Worm (Caenorhabditis elegans) whole organism, L1 larva: ENCODE measurements around the gene srt-3.

Source experiments
- C16A3.4 ChIP-seq: fragments of 150-350 bp; optimal IDR thresholded peaks from 2 replicates; lab custom pipeline; 2014; ENCODE audit warnings: missing biosample characterization, missing genetic modification characterization
- F16B12.6 ChIP-seq: fragments of 150-350 bp; optimal IDR thresholded peaks from 2 replicates; lab custom pipeline; 2014; ENCODE audit warnings: missing biosample characterization, missing genetic modification characterization
- Y116A8C.19 ChIP-seq: sonication (generic microtip); optimal IDR thresholded peaks from 2 replicates; lab custom pipeline; 2016; ENCODE audit warnings: missing compliant biosample characterization, missing genetic modification characterization, borderline replicate concordance
- aha-1 ChIP-seq: fragments of 150-350 bp; optimal IDR thresholded peaks from 2 replicates; lab custom pipeline; 2014; ENCODE audit warnings: missing biosample characterization, missing genetic modification characterization
- blmp-1 ChIP-seq: fragments of 150-350 bp; optimal IDR thresholded peaks from 2 replicates; lab custom pipeline; 2014; ENCODE audit warnings: missing biosample characterization, missing genetic modification characterization
- ceh-63 ChIP-seq: fragments of 200-800 bp; sonication (Bioruptor generic); optimal IDR thresholded peaks from 2 replicates; lab custom pipeline; 2018; ENCODE audit warnings: mild to moderate bottlenecking, missing genetic modification characterization, missing compliant biosample characterization
- ceh-8 ChIP-seq: fragments of 200-800 bp; sonication (Bioruptor generic); optimal IDR thresholded peaks from 2 replicates; lab custom pipeline; 2018; ENCODE audit warnings: mild to moderate bottlenecking, missing genetic modification characterization, moderate library complexity, missing compliant biosample characterization
- ceh-82 ChIP-seq, 3 experiments: fragments of 150-350 bp in 1 of 3; sonication (generic microtip) in 2 of 3; optimal IDR thresholded peaks; 2 replicates each; lab custom pipeline; 2014 to 2017; ENCODE audit warnings: missing biosample characterization in 3 of 3, missing genetic modification characterization in 3 of 3
- ceh-88 ChIP-seq: fragments of 200-800 bp; sonication (Bioruptor generic); IDR thresholded peaks from 2 replicates; pipeline ENCODE4 v1.3.6; 2022; ENCODE audit warnings: missing genetic modification characterization, missing compliant biosample characterization
- ces-1 ChIP-seq: fragments of 150-350 bp; optimal IDR thresholded peaks from 2 replicates; lab custom pipeline; 2014; ENCODE audit warnings: missing biosample characterization, missing genetic modification reagents, missing genetic modification characterization
- egl-27 ChIP-seq, 2 experiments: fragments of 150-350 bp in 1 of 2; sonication (generic microtip); optimal IDR thresholded peaks; 3 replicates each; lab custom pipeline; 2017 to 2018; ENCODE audit warnings: missing biosample characterization in 2 of 2, missing genetic modification characterization in 2 of 2, missing genetic modification reagents in 2 of 2
- elt-2 ChIP-seq: sonication (generic microtip); optimal IDR thresholded peaks from 2 replicates; lab custom pipeline; 2016; ENCODE audit warnings: missing genetic modification characterization, mild to moderate bottlenecking, inconsistent platforms, missing compliant biosample characterization, missing genetic modification reagents
- elt-3 ChIP-seq, 6 experiments: fragments of 150-350 bp in 1 of 6; sonication (generic microtip); optimal IDR thresholded peaks; 2 replicates each; lab custom pipeline; 2017 to 2018; ENCODE audit warnings: missing biosample characterization in 6 of 6, missing genetic modification characterization in 6 of 6, inconsistent platforms in 1 of 6
- ets-5 ChIP-seq: fragments of 200-800 bp; sonication (Bioruptor generic); IDR thresholded peaks from 2 replicates; pipeline ENCODE4 v1.3.6; 2022; ENCODE audit warnings: missing genetic modification characterization, missing compliant biosample characterization
- fkh-10 ChIP-seq: sonication (generic microtip); optimal IDR thresholded peaks from 2 replicates; lab custom pipeline; 2017; ENCODE audit warnings: missing biosample characterization, missing genetic modification reagents, missing genetic modification characterization
- fkh-8 ChIP-seq: sonication (generic microtip); optimal IDR thresholded peaks from 2 replicates; lab custom pipeline; 2016; ENCODE audit warnings: mild to moderate bottlenecking, missing genetic modification characterization, missing compliant biosample characterization
- hlh-17 ChIP-seq: fragments of 200-800 bp; sonication (Bioruptor generic); optimal IDR thresholded peaks from 2 replicates; lab custom pipeline; 2018; ENCODE audit warnings: missing genetic modification characterization, mild to moderate bottlenecking, missing compliant biosample characterization, moderate library complexity, borderline replicate concordance
- jun-1 ChIP-seq: fragments of 150-350 bp; optimal IDR thresholded peaks from 2 replicates; lab custom pipeline; 2014; ENCODE audit warnings: missing biosample characterization, missing genetic modification reagents, missing genetic modification characterization
- lir-3 ChIP-seq: sonication (generic microtip); optimal IDR thresholded peaks from 2 replicates; lab custom pipeline; 2016; ENCODE audit warnings: mild to moderate bottlenecking, missing genetic modification characterization, moderate library complexity, missing compliant biosample characterization; ENCODE audit not compliant: poor library complexity
- lsy-2 ChIP-seq, 2 experiments: fragments of 150-350 bp; optimal IDR thresholded peaks; 2 replicates each; lab custom pipeline; 2014; ENCODE audit warnings: missing biosample characterization in 2 of 2, missing genetic modification characterization in 2 of 2
- mdl-1 ChIP-seq, 2 experiments: fragments of 150-350 bp; optimal IDR thresholded peaks; 2 replicates each; lab custom pipeline; 2014 to 2017; ENCODE audit warnings: missing biosample characterization in 2 of 2, missing genetic modification characterization in 2 of 2, inconsistent platforms in 1 of 2
- mef-2 ChIP-seq: fragments of 150-350 bp; optimal IDR thresholded peaks from 2 replicates; lab custom pipeline; 2014; ENCODE audit warnings: missing biosample characterization, missing genetic modification characterization
- nhr-11 ChIP-seq: fragments of 150-350 bp; optimal IDR thresholded peaks from 2 replicates; lab custom pipeline; 2014; ENCODE audit warnings: missing biosample characterization, missing genetic modification characterization
- nhr-12 ChIP-seq: sonication (generic microtip); optimal IDR thresholded peaks from 2 replicates; lab custom pipeline; 2017; ENCODE audit warnings: missing biosample characterization, missing genetic modification characterization
- nhr-19 ChIP-seq: fragments of 200-800 bp; sonication (Bioruptor generic); conservative IDR thresholded peaks from 2 replicates; pipeline ENCODE4 v1.3.6; 2022; ENCODE audit warnings: missing genetic modification characterization, missing compliant biosample characterization
- nhr-28 ChIP-seq: fragments of 150-350 bp; optimal IDR thresholded peaks from 2 replicates; lab custom pipeline; 2014; ENCODE audit warnings: missing biosample characterization, missing genetic modification characterization
- nhr-76 ChIP-seq: sonication (generic microtip); optimal IDR thresholded peaks from 2 replicates; lab custom pipeline; 2017; ENCODE audit warnings: missing biosample characterization, missing genetic modification characterization
- nhr-85 ChIP-seq: sonication (generic microtip); peaks from one replicate; lab custom pipeline; 2016; ENCODE audit warnings: missing genetic modification characterization, inconsistent platforms, missing compliant biosample characterization
- pqm-1 ChIP-seq: sonication (generic microtip); optimal IDR thresholded peaks from 3 replicates; lab custom pipeline; 2017; ENCODE audit warnings: missing biosample characterization, missing genetic modification characterization
- snu-23 ChIP-seq: sonication (generic microtip); optimal IDR thresholded peaks from 2 replicates; lab custom pipeline; 2016; ENCODE audit warnings: missing genetic modification characterization, missing compliant biosample characterization
- sox-4 ChIP-seq: sonication (generic microtip); optimal IDR thresholded peaks from 2 replicates; lab custom pipeline; 2016; ENCODE audit warnings: missing genetic modification characterization, missing compliant biosample characterization
- unc-130 ChIP-seq: fragments of 150-350 bp; optimal IDR thresholded peaks from 2 replicates; lab custom pipeline; 2017; ENCODE audit warnings: missing biosample characterization, missing genetic modification characterization, inconsistent platforms
- unc-86 ChIP-seq: sonication (generic microtip); optimal IDR thresholded peaks from 2 replicates; lab custom pipeline; 2016; ENCODE audit warnings: missing genetic modification characterization, missing compliant biosample characterization
- ztf-11 ChIP-seq, 2 experiments: sonication (generic microtip); optimal IDR thresholded peaks; 2 replicates each; lab custom pipeline; 2016 to 2017; ENCODE audit warnings: missing genetic modification characterization in 2 of 2, missing biosample characterization in 1 of 2, missing compliant biosample characterization in 1 of 2
- ztf-4 ChIP-seq: fragments of 150-350 bp; optimal IDR thresholded peaks from 2 replicates; lab custom pipeline; 2014; ENCODE audit warnings: missing biosample characterization, missing genetic modification characterization

Gene srt-3

DNA sequence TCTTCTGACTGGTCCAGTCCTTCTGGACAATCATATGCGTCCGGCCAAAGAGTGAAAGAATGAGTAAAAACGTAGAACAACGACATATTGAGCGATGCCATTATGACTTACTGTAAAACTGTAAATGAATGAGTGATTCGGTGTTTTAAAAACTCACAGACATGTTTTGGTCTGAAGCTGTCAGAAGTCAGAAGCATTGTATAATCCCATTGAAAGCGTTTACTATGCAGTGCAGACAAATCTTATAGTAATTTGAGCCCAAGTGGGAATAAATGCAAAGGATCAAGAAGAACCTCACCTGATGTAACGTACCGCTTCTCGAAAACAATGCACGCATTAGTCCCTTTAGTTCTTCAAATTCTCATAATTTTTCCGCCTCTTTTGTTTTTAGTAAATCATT is at the start of gene srt-3:
srt-3 (minus strand) TSS at position 101 of the 400 bp plus-strand sequence.
- TF ChIP-seq egl-27 (tag; optimal IDR thresholded peaks at IDR 0.05; lab: Kevin White, UChicago) (no peak), fkh-8 (no peak), ceh-82 (tag; optimal IDR thresholded peaks at IDR 0.05; lab: Kevin White, UChicago) (no peak)

DNA sequence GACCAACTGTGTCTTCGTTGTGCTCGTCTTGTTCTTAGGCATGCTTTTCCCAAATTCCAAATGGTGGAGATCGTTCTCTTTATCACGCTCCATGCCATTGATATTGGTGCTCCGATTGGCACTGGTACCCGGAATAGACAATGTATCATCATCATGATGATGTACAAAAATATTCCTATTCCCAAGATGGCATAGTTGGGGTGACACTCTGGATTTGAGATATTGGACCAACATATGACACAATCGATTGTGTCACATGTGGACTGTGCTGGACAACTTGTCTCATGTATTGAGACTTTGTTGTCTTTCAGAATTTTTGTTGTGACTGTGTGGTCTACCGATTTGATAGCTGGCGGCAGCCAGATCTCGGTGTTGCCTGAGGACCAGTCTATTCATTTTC is 44.2 kb upstream of the srt-3 start:
- TF ChIP-seq jun-1 (tag; lab: Kevin White, UChicago) (no peak), aha-1 (tag; lab: Kevin White, UChicago) (no peak), F16B12.6 (no peak), elt-2 (tag; lab: Kevin White, UChicago) (no peak), fkh-10 (GFP tag; lab: Kevin White, UChicago) (no peak), mef-2 (tag; lab: Kevin White, UChicago) (no peak), nhr-11 (tag; lab: Kevin White, UChicago) (no peak), ceh-63 (GFP tag; lab: Kevin White, UChicago) (no peak)

DNA sequence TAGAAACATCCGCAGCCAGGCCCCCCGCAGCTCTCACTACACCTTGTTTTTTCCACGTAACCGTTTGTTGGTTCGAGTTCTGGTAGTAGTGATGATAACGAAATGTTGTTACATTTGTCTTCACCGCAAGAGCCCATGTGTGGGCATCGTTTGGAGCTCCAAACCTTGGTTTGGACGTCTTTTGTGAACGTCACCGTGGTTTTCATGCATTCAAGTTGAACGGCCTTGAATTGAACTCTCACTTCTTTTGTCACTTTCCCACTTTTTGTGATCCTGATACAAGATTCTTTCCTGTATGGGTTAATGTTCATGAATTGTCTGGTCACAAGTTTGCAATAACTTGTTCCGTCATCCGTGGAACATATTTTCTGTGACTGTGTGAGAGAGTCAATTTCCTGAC is 43.8 kb upstream of the srt-3 start:
- TF ChIP-seq unc-130 (tag; lab: Kevin White, UChicago) (no peak), hlh-17 (GFP tag; lab: Kevin White, UChicago) (no peak), mef-2 (tag; lab: Kevin White, UChicago) (no peak), fkh-10 (GFP tag; lab: Kevin White, UChicago) (no peak), pqm-1 (no peak), elt-3 (tag; optimal IDR thresholded peaks at IDR 0.05; lab: Kevin White, UChicago) (no peak), ztf-11 (tag; optimal IDR thresholded peaks at IDR 0.05; lab: Kevin White, UChicago) (no peak), snu-23 (no peak), lsy-2 (tag; optimal IDR thresholded peaks at IDR 0.05; lab: Kevin White, UChicago) (no peak), nhr-85 (tag; lab: Kevin White, UChicago) (no peak)

DNA sequence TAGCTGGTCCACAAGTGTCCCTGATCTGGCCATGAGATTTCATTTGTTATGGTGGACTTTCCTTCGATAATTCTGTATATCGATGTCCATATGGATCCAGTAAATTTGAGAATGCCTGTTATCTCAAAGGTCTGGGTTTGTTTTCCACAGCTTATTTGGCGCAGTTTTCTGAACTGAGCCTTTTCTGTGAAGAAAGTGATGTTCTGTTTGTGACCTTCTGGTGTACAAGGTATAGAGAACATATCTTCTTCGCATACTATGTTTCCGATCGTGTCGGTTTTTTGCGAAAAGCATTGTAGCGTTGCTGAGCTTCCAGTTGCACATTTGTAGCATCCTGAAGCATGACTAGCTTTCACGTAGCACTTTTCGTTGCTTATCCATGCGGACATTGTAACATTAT is 42.9 kb upstream of the srt-3 start:
- TF ChIP-seq ztf-11 (tag; optimal IDR thresholded peaks at IDR 0.05; lab: Kevin White, UChicago) (no peak), ceh-88 (GFP tag; lab: Robert Waterston, UW) (no peak), sox-4 (no peak), blmp-1 (tag; lab: Kevin White, UChicago) (no peak), Y116A8C.19 (tag; lab: Kevin White, UChicago) (no peak), ztf-4 (tag; lab: Kevin White, UChicago) (no peak), egl-27 (tag; optimal IDR thresholded peaks at IDR 0.05; lab: Kevin White, UChicago) (no peak), fkh-8 (no peak), hlh-17 (GFP tag; lab: Kevin White, UChicago) (no peak)

DNA sequence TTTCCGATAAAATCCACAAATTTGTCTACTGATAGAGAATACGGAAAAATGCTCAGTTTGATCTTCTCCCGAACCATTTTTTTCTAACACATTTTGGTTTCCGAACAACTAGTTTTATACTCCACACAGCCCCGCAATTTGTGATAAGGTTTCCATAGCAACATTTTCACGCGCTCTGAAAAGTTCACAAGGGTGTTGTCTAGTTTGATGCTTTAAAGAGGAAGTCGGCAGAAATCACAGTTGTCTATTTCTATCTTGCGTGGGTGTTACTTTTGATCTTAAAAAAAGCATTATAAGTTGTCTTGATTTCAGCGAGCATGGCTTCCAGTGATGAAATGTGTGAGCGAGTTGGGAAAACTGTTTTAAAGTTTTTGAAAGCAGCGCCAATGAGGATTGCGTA is 39.8 kb upstream of the srt-3 start, which contains the start of gene ZC132.3:
ZC132.3 (minus strand) TSS at position 101 of the 400 bp plus-strand sequence.
- TF ChIP-seq ets-5 (GFP tag; lab: Robert Waterston, UW) = no peak
- no peak for TF ChIP-seq C16A3.4
- no peak for TF ChIP-seq nhr-28
- TF ChIP-seq unc-86 (tag; lab: Kevin White, UChicago) = no peak
- no peak for TF ChIP-seq nhr-12 (tag; lab: Kevin White, UChicago)
- no peak for TF ChIP-seq nhr-11 (tag; lab: Kevin White, UChicago)
- TF ChIP-seq nhr-19 (GFP tag; lab: Robert Waterston, UW) = no peak
- TF ChIP-seq ceh-82 (tag; optimal IDR thresholded peaks at IDR 0.05; lab: Kevin White, UChicago) = no peak
- no peak for TF ChIP-seq hlh-17 (GFP tag; lab: Kevin White, UChicago)
- no peak for TF ChIP-seq elt-3 (tag; optimal IDR thresholded peaks at IDR 0.05; lab: Kevin White, UChicago)
- no peak for TF ChIP-seq nhr-76
- TF ChIP-seq ceh-8 (GFP tag; lab: Kevin White, UChicago) = no peak
- TF ChIP-seq mdl-1 (tag; optimal IDR thresholded peaks at IDR 0.05; lab: Kevin White, UChicago) = no peak
- TF ChIP-seq ces-1 = no peak
- TF ChIP-seq lir-3 (tag; lab: Kevin White, UChicago) = no peak
